Worm (Caenorhabditis elegans) whole organism, young adult: ENCODE data around the gene B0280.11.
A peak's percentile ranks its signal among the peaks of the same experiment; 100 is the strongest.

Experiments
- B0261.1 ChIP-seq: sonication (generic microtip); optimal IDR thresholded peaks from 2 replicates; lab custom pipeline; 2016; ENCODE audit warnings: mild to moderate bottlenecking, missing genetic modification characterization, moderate library complexity, missing compliant biosample characterization
- B0336.3 ChIP-seq: fragments of 200-800 bp; sonication (Bioruptor generic); IDR thresholded peaks from 2 replicates; pipeline ENCODE4 v1.3.6; 2022; ENCODE audit warnings: missing genetic modification characterization, missing compliant biosample characterization
- C06A6.2 ChIP-seq: fragments of 200-800 bp; sonication (Bioruptor generic); conservative IDR thresholded peaks from 2 replicates; pipeline ENCODE4 v1.3.6; 2022; ENCODE audit warnings: missing genetic modification characterization, missing compliant biosample characterization
- C17E4.6 ChIP-seq: fragments of 200-800 bp; sonication (Bioruptor generic); IDR thresholded peaks from 2 replicates; pipeline ENCODE4 v1.3.6; 2022; ENCODE audit warnings: missing genetic modification reagents, missing genetic modification characterization, missing compliant biosample characterization
- D2030.7 ChIP-seq: fragments of 200-800 bp; sonication (Bioruptor generic); IDR thresholded peaks from 2 replicates; pipeline ENCODE4 v1.3.6; 2022; ENCODE audit warnings: missing genetic modification reagents, missing genetic modification characterization, missing compliant biosample characterization
- K11D2.4 ChIP-seq: fragments of 200-800 bp; sonication (Bioruptor generic); IDR thresholded peaks from 2 replicates; pipeline ENCODE4 v1.3.6; 2022; ENCODE audit warnings: missing genetic modification reagents, missing genetic modification characterization, missing compliant biosample characterization
- Y53G8AR.9 ChIP-seq: fragments of 200-800 bp; sonication (Bioruptor generic); conservative IDR thresholded peaks from 2 replicates; pipeline ENCODE4 v1.3.6; 2022; ENCODE audit warnings: missing genetic modification reagents, missing genetic modification characterization, missing compliant biosample characterization
- akir-1 ChIP-seq: fragments of 200-800 bp; sonication (Bioruptor generic); optimal IDR thresholded peaks from 2 replicates; lab custom pipeline; 2018; ENCODE audit warnings: mild to moderate bottlenecking, missing genetic modification characterization, moderate library complexity, missing compliant biosample characterization
- ama-1 ChIP-seq, 3 experiments: fragments of 150-350 bp in 1 of 3; sonication (generic microtip) in 2 of 3; optimal IDR thresholded peaks; 2 replicates each; lab custom pipeline; 2014 to 2018; ENCODE audit warnings: missing biosample characterization in 2 of 3, missing genetic modification characterization in 2 of 3, missing genetic modification reagents in 2 of 3
- atf-7 ChIP-seq: sonication (generic microtip); optimal IDR thresholded peaks from 2 replicates; lab custom pipeline; 2017; ENCODE audit warnings: mild to moderate bottlenecking, missing genetic modification characterization, missing compliant biosample characterization
- athp-1 ChIP-seq: sonication (generic microtip); optimal IDR thresholded peaks from 2 replicates; lab custom pipeline; 2017; ENCODE audit warnings: mild to moderate bottlenecking, missing genetic modification characterization, missing compliant biosample characterization
- attf-5 ChIP-seq: fragments of 200-800 bp; sonication (Bioruptor generic); optimal IDR thresholded peaks from 2 replicates; lab custom pipeline; 2018; ENCODE audit warnings: mild to moderate bottlenecking, missing genetic modification characterization, missing compliant biosample characterization
- bed-2 ChIP-seq: fragments of 200-800 bp; sonication (Bioruptor generic); IDR thresholded peaks from 2 replicates; pipeline ENCODE4 v1.3.6; 2022; ENCODE audit warnings: missing genetic modification reagents, missing genetic modification characterization, missing compliant biosample characterization
- cebp-2 ChIP-seq: fragments of 200-800 bp; sonication (Bioruptor generic); IDR thresholded peaks from 2 replicates; pipeline ENCODE4 v1.3.6; 2022; ENCODE audit warnings: missing genetic modification characterization, missing compliant biosample characterization
- ceh-100 ChIP-seq: fragments of 200-800 bp; sonication (Bioruptor generic); IDR thresholded peaks from 2 replicates; pipeline ENCODE4 v1.3.6; 2022; ENCODE audit warnings: missing genetic modification reagents, missing genetic modification characterization, missing compliant biosample characterization
- ceh-40 ChIP-seq: fragments of 200-800 bp; sonication (Bioruptor generic); IDR thresholded peaks from 2 replicates; pipeline ENCODE4 v1.3.6; 2022; ENCODE audit warnings: missing genetic modification characterization, missing compliant biosample characterization
- ceh-58 ChIP-seq: fragments of 200-800 bp; sonication (Bioruptor generic); IDR thresholded peaks from 2 replicates; pipeline ENCODE4 v1.3.6; 2022; ENCODE audit warnings: missing genetic modification characterization, missing compliant biosample characterization
- efl-1 ChIP-seq: fragments of 150-350 bp; optimal IDR thresholded peaks from 2 replicates; lab custom pipeline; 2014; ENCODE audit warnings: missing biosample characterization, missing genetic modification reagents, missing genetic modification characterization
- egl-44 ChIP-seq: fragments of 200-800 bp; sonication (Bioruptor generic); IDR thresholded peaks from 2 replicates; pipeline ENCODE4 v1.3.6; 2022; ENCODE audit warnings: missing genetic modification reagents, missing genetic modification characterization, missing compliant biosample characterization
- ets-4 ChIP-seq: fragments of 200-800 bp; sonication (Bioruptor generic); optimal IDR thresholded peaks from 2 replicates; lab custom pipeline; 2018; ENCODE audit warnings: mild to moderate bottlenecking, missing genetic modification characterization, missing compliant biosample characterization
- hlh-26 ChIP-seq: fragments of 200-800 bp; sonication (Bioruptor generic); conservative IDR thresholded peaks from 2 replicates; pipeline ENCODE4 v1.3.6; 2022; ENCODE audit warnings: missing genetic modification reagents, missing genetic modification characterization, missing compliant biosample characterization
- hmg-1.2 ChIP-seq: fragments of 200-800 bp; sonication (Bioruptor generic); IDR thresholded peaks from 2 replicates; pipeline ENCODE4 v1.3.6; 2022; ENCODE audit warnings: missing genetic modification reagents, missing genetic modification characterization, missing compliant biosample characterization
- hrde-1 ChIP-seq: sonication (generic microtip); optimal IDR thresholded peaks from 2 replicates; lab custom pipeline; 2016; ENCODE audit warnings: missing genetic modification characterization, mild to moderate bottlenecking, missing compliant biosample characterization, moderate library complexity, missing genotype, missing genetic modification reagents, borderline replicate concordance
- lin-35 ChIP-seq, 3 experiments: fragments of 150-350 bp in 2 of 3; sonication (generic microtip) in 1 of 3; optimal IDR thresholded peaks; 2 replicates each; lab custom pipeline; 2014 to 2018; ENCODE audit warnings: missing biosample characterization in 3 of 3, missing genetic modification characterization in 3 of 3, missing genetic modification reagents in 3 of 3
- lin-40 ChIP-seq: sonication (generic microtip); optimal IDR thresholded peaks from 2 replicates; lab custom pipeline; 2016; ENCODE audit warnings: missing genetic modification characterization, mild to moderate bottlenecking, missing compliant biosample characterization, missing genotype, missing genetic modification reagents
- lin-54 ChIP-seq: fragments of 200-800 bp; sonication (Bioruptor generic); optimal IDR thresholded peaks from 2 replicates; lab custom pipeline; 2018; ENCODE audit warnings: mild to moderate bottlenecking, missing genetic modification characterization, missing compliant biosample characterization
- lir-1 ChIP-seq: fragments of 200-800 bp; sonication (Bioruptor generic); conservative IDR thresholded peaks from 2 replicates; pipeline ENCODE4 v1.3.6; 2022; ENCODE audit warnings: missing genetic modification reagents, missing genetic modification characterization, missing compliant biosample characterization
- lsl-1 ChIP-seq: fragments of 200-800 bp; sonication (Bioruptor generic); optimal IDR thresholded peaks from 2 replicates; lab custom pipeline; 2018; ENCODE audit warnings: mild to moderate bottlenecking, missing genetic modification characterization, moderate library complexity, missing compliant biosample characterization
- madf-8 ChIP-seq: fragments of 200-800 bp; sonication (Bioruptor generic); conservative IDR thresholded peaks from 2 replicates; pipeline ENCODE4 v1.3.6; 2022; ENCODE audit warnings: missing genetic modification reagents, missing genetic modification characterization, missing compliant biosample characterization
- mcd-1 ChIP-seq: fragments of 200-800 bp; sonication (Bioruptor generic); IDR thresholded peaks from 2 replicates; pipeline ENCODE4 v1.3.6; 2022; ENCODE audit warnings: missing genetic modification reagents, missing genetic modification characterization, missing compliant biosample characterization
- mel-28 ChIP-seq: sonication (generic microtip); optimal IDR thresholded peaks from 2 replicates; lab custom pipeline; 2016; ENCODE audit warnings: borderline replicate concordance, mild to moderate bottlenecking, missing genetic modification characterization, missing compliant biosample characterization
- nfyb-1 ChIP-seq: fragments of 200-800 bp; sonication (Bioruptor generic); IDR thresholded peaks from 2 replicates; pipeline ENCODE4 v1.3.6; 2022; ENCODE audit warnings: missing genetic modification reagents, missing genetic modification characterization, missing compliant biosample characterization
- nhr-27 ChIP-seq: fragments of 200-800 bp; sonication (Bioruptor generic); optimal IDR thresholded peaks from 2 replicates; lab custom pipeline; 2018; ENCODE audit warnings: mild to moderate bottlenecking, missing genetic modification characterization, moderate library complexity, missing compliant biosample characterization
- rec-8 ChIP-seq, 2 experiments: sonication (generic microtip); optimal IDR thresholded peaks; 2 replicates each; lab custom pipeline; 2016; ENCODE audit warnings: mild to moderate bottlenecking in 2 of 2, missing genetic modification characterization in 2 of 2, missing genetic modification reagents in 2 of 2, missing genotype in 2 of 2, missing biosample characterization in 1 of 2, missing compliant biosample characterization in 1 of 2, moderate library complexity in 1 of 2
- repo-1 ChIP-seq: sonication (generic microtip); optimal IDR thresholded peaks from 2 replicates; lab custom pipeline; 2017; ENCODE audit warnings: mild to moderate bottlenecking, missing genetic modification characterization, missing compliant biosample characterization
- rpc-1 ChIP-seq, 2 experiments: fragments of 150-350 bp in 1 of 2; sonication (generic microtip) in 1 of 2; optimal IDR thresholded peaks; 2 replicates each; lab custom pipeline; 2014 to 2018; ENCODE audit warnings: missing biosample characterization in 1 of 2, missing genetic modification characterization in 1 of 2, missing genetic modification reagents in 1 of 2, missing genotype in 1 of 2
- sea-2 ChIP-seq: fragments of 200-800 bp; sonication (Bioruptor generic); IDR thresholded peaks from 2 replicates; pipeline ENCODE4 v1.3.6; 2022; ENCODE audit warnings: missing genetic modification characterization, missing compliant biosample characterization
- snpc-3.4 ChIP-seq: sonication (generic microtip); optimal IDR thresholded peaks from 2 replicates; lab custom pipeline; 2017; ENCODE audit warnings: missing genetic modification characterization, mild to moderate bottlenecking, missing compliant biosample characterization, antibody characterized with exemption, moderate library complexity, missing genotype, missing genetic modification reagents
- snpc-4 ChIP-seq, 5 experiments: fragments of 150-350 bp in 1 of 5; sonication (generic microtip) in 4 of 5; optimal IDR thresholded peaks; 2 replicates each; lab custom pipeline; 2014 to 2018; ENCODE audit warnings: missing genetic modification characterization in 5 of 5, missing biosample characterization in 3 of 5, antibody characterized with exemption in 2 of 5, mild to moderate bottlenecking in 2 of 5, missing compliant biosample characterization in 2 of 5, missing genotype in 2 of 5, moderate library complexity in 2 of 5, missing genetic modification reagents in 1 of 5
- somi-1 ChIP-seq: fragments of 200-800 bp; sonication (Bioruptor generic); optimal IDR thresholded peaks from 2 replicates; lab custom pipeline; 2018; ENCODE audit warnings: mild to moderate bottlenecking, missing genetic modification characterization, missing compliant biosample characterization
- tbx-9 ChIP-seq: sonication (generic microtip); optimal IDR thresholded peaks from 2 replicates; lab custom pipeline; 2016; ENCODE audit warnings: borderline replicate concordance, missing genetic modification characterization, inconsistent platforms, missing compliant biosample characterization
- tlf-1 ChIP-seq: fragments of 200-800 bp; sonication (Bioruptor generic); optimal IDR thresholded peaks from 2 replicates; lab custom pipeline; 2018; ENCODE audit warnings: mild to moderate bottlenecking, missing genetic modification characterization, missing compliant biosample characterization
- unc-130 ChIP-seq: sonication (generic microtip); optimal IDR thresholded peaks from 2 replicates; lab custom pipeline; 2016; ENCODE audit warnings: missing genetic modification reagents, missing genetic modification characterization, missing compliant biosample characterization
- ztf-18 ChIP-seq: sonication (generic microtip); optimal IDR thresholded peaks from 2 replicates; lab custom pipeline; 2016; ENCODE audit warnings: missing genotype, mild to moderate bottlenecking, missing genetic modification characterization, missing compliant biosample characterization
- ztf-22 ChIP-seq: fragments of 200-800 bp; sonication (Bioruptor generic); optimal IDR thresholded peaks from 2 replicates; lab custom pipeline; 2018; ENCODE audit warnings: mild to moderate bottlenecking, missing genetic modification characterization, moderate library complexity, missing compliant biosample characterization

B0280.11 gene

DNA sequence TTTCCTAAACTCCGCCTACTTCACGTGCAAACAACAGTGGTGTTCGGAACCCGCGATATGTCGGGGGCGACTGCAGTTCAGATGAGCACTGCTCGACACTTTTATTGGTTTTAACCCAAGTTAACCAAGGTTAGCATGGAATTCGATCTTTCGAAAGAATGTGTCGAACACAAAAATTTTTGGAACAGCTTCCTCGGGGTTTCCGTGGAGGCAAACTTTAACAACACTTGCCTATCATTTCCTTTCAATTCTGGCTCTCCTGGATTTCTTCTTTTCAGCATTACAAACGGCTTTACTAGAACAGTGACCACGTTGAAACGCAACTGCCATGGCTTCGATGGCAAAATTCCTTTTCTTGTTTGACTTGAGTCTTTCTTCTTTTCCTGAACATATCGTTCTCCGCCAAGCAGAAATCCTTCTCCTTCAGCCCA lies 3.2 kb upstream of the B0280.11 start (continued):
- TF ChIP-seq egl-44 (GFP tag; lab: Robert Waterston, UW) (0 out of 2 replicates have a peak, but pooled peaks have one; percentile 18), atf-7 (peak; percentile 63), snpc-4 (GFP tag; optimal IDR thresholded peaks at IDR 0.05; lab: Kevin White, UChicago) (peak; percentile 98), snpc-4 (tag; optimal IDR thresholded peaks at IDR 0.05; lab: Kevin White, UChicago) (peak; percentile 98 to 100 (median 99)), hlh-26 (GFP tag; lab: Robert Waterston, UW) (no peak), efl-1 (GFP tag; lab: Kevin White, UChicago) (no peak), lin-35 (GFP tag; optimal IDR thresholded peaks at IDR 0.05; lab: Kevin White, UChicago) (peak in 1 of 3 experiments; percentile 27), madf-8 (0 out of 2 replicates have a peak, but pooled peaks have one; percentile 16), hmg-1.2 (GFP tag; lab: Robert Waterston, UW) (peak; percentile 93), somi-1 (GFP tag; lab: Kevin White, UChicago) (no peak), ztf-22 (GFP tag; lab: Kevin White, UChicago) (no peak), repo-1 (tag; lab: Kevin White, UChicago) (peak; percentile 89), nhr-27 (tag; lab: Kevin White, UChicago) (no peak), ceh-40 (no peak), bed-2 (GFP tag; lab: Robert Waterston, UW) (no peak), hrde-1 (tag; lab: Kevin White, UChicago) (peak; percentile 74), athp-1 (tag; lab: Kevin White, UChicago) (peak; percentile 47), ets-4 (GFP tag; lab: Kevin White, UChicago) (peak; percentile 44), ceh-100 (peak; percentile 59), C17E4.6 (GFP tag; lab: Robert Waterston, UW) (peak; percentile 51; the same call in 1 of the 2 replicates), B0261.1 (tag; lab: Kevin White, UChicago) (peak; percentile 3), snpc-3.4 (tag; lab: Kevin White, UChicago) (peak; percentile 99), C06A6.2 (GFP tag; lab: Robert Waterston, UW) (no peak), D2030.7 (peak; percentile 97), lir-1 (peak; percentile 49; the same call in 1 of the 2 replicates), lsl-1 (GFP tag; lab: Kevin White, UChicago) (peak; percentile 70), cebp-2 (GFP tag; lab: Robert Waterston, UW) (no peak), sea-2 (GFP tag; lab: Robert Waterston, UW) (no peak), K11D2.4 (no peak), lin-40 (tag; lab: Kevin White, UChicago) (peak; percentile 43), attf-5 (GFP tag; lab: Kevin White, UChicago) (peak; percentile 21), tbx-9 (peak; percentile 11), ceh-58 (GFP tag; lab: Robert Waterston, UW) (no peak), rpc-1 (optimal IDR thresholded peaks at IDR 0.05; lab: Kevin White, UChicago) (no peak), rpc-1 (tag; optimal IDR thresholded peaks at IDR 0.05; lab: Kevin White, UChicago) (peak; percentile 9), ama-1 (optimal IDR thresholded peaks at IDR 0.05; lab: Kevin White, UChicago) (peak; percentile 82), ama-1 (GFP tag; optimal IDR thresholded peaks at IDR 0.05; lab: Kevin White, UChicago) (no peak), Y53G8AR.9 (GFP tag; lab: Robert Waterston, UW) (peak; percentile 73), B0336.3 (peak; percentile 88), tlf-1 (GFP tag; lab: Kevin White, UChicago) (peak; percentile 76), unc-130 (GFP tag; lab: Kevin White, UChicago) (peak; percentile 37), ztf-18 (tag; lab: Kevin White, UChicago) (peak; percentile 59), mel-28 (tag; lab: Kevin White, UChicago) (no peak), lin-54 (peak; percentile 82), rec-8 (tag; optimal IDR thresholded peaks at IDR 0.05; lab: Kevin White, UChicago) (no peak), akir-1 (GFP tag; lab: Kevin White, UChicago) (no peak), nfyb-1 (peak; percentile 90), mcd-1 (GFP tag; lab: Robert Waterston, UW) (peak; percentile 65)
